Worm (Caenorhabditis elegans): ENCODE data around the gene T25G12.11.
A peak's percentile ranks its signal among the peaks of the same experiment; 100 is the strongest.
"Not testable (repeated sequence)": the region's sequence is repeated elsewhere in the genome, so short reads cannot be mapped to it uniquely, and the experiment has no call there.

Gene T25G12.11

DNA sequence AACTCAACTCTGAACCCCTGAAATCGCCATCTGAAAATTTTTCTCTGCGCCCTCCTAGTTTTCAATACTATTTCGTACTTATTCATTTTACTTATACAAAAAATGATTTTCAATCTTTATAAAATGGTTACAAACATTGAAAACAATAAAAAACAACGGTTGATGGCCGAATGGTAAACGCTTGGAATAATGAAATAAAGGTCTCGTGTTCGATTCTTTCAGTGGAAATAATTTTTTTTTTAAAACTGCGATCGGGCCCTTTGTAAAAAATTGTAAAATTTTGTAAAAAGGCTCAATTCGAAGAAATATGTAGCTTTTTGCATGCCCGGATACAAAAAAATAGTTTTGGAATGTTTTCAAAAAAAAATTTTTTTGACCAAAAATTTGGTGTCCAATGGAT, 4.1 kb downstream of the T25G12.11 start:
- TF ChIP-seq hmg-1.2 (GFP tag; IDR thresholded peaks at IDR 0.05) (peak; percentile 71), tbp1 (GFP tag; optimal IDR thresholded peaks at IDR 0.05) (peak; percentile 29), rpc-1 (tag; optimal IDR thresholded peaks at IDR 0.05) (peak; percentile 53), lin-26 (GFP tag; IDR thresholded peaks at IDR 0.05) (peak; percentile 61; the same call in 1 of the 2 replicates)
- TF ChIP-seq rpc-1 (optimal IDR thresholded peaks at IDR 0.05): not testable (repeated sequence)

DNA sequence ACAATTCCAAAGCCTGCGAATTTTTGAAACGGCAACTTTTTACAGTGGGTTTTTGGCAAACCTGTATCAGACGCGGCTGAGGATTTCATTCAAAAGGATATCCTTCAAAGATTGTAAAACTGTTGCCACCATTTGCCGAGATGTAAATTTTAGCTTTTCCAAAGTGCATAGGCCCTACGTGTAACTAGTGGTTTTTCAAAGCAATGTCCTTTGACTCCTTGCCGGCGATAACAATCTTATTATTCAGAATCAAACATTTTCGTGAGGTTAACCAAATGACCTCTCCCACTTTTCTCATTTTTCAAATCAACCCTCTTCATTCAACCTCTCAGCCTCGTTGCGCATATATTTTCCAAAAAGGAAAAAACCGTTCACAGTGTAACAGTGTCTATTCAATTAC, 6.0 kb downstream of the T25G12.11 start, which contains the start of gene T25G12.3:
Gene T25G12.3, plus strand, starts transcription at position 301 of the 400 bp plus-strand sequence.
- TF ChIP-seq ztf-22 (GFP tag; optimal IDR thresholded peaks at IDR 0.05): no peak
- no peak for TF ChIP-seq dpff-1 (tag; optimal IDR thresholded peaks at IDR 0.05)
- TF ChIP-seq Y53F4B.3 (GFP tag; IDR thresholded peaks at IDR 0.05): no peak
- TF ChIP-seq C17E4.6 (GFP tag; IDR thresholded peaks at IDR 0.05): no peak
- TF ChIP-seq ceh-100 (GFP tag; IDR thresholded peaks at IDR 0.05): no peak
- no peak for TF ChIP-seq snpc-4 (GFP tag; optimal IDR thresholded peaks at IDR 0.05)
- TF ChIP-seq snpc-4 (tag; optimal IDR thresholded peaks at IDR 0.05): no peak
- no peak for TF ChIP-seq F49E8.2 (tag; optimal IDR thresholded peaks at IDR 0.05; ENCODE audit: insufficient read depth)
- TF ChIP-seq hlh-26 (GFP tag; conservative IDR thresholded peaks at IDR 0.05): no peak
- no peak for TF ChIP-seq sea-2 (GFP tag; IDR thresholded peaks at IDR 0.05)
- TF ChIP-seq repo-1 (tag; optimal IDR thresholded peaks at IDR 0.05): no peak
- no peak for TF ChIP-seq sptf-2 (GFP tag; optimal IDR thresholded peaks at IDR 0.05)
- TF ChIP-seq attf-6 (GFP tag; IDR thresholded peaks at IDR 0.05): no peak
- TF ChIP-seq lsl-1 (GFP tag; optimal IDR thresholded peaks at IDR 0.05): no peak
- TF ChIP-seq dpl-1 (GFP tag; optimal IDR thresholded peaks at IDR 0.05): no peak
- TF ChIP-seq bed-1 (GFP tag; IDR thresholded peaks at IDR 0.05): no peak
- TF ChIP-seq snpc-3.4 (tag; optimal IDR thresholded peaks at IDR 0.05): no peak
- TF ChIP-seq madf-6 (GFP tag; IDR thresholded peaks at IDR 0.05): no peak
- TF ChIP-seq egl-44 (GFP tag; IDR thresholded peaks at IDR 0.05): no peak
- TF ChIP-seq tbx-9 (tag; optimal IDR thresholded peaks at IDR 0.05; ENCODE audit: borderline replicate concordance): no peak
- TF ChIP-seq attf-3 (GFP tag; conservative IDR thresholded peaks at IDR 0.05): no peak

DNA sequence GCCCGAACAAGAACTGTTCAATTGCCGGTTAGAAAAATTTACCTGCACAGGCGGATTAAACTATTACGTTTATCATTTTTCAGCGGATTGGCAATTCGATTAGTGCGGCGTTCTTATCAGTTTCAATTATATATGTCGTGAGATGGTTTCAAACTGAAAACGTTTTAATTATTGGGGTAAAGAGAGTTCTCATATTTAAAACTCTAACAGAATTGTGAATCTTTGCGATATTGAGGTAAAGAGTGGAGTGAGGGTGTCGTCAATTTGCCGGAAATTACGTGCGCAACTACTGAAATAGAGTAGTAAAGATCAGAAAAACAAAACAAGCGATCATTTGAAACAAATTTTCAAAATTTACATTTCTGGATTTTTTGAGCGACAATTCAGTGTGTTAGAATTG, 7.2 kb downstream of the T25G12.11 start, which contains the start of gene T25G12.6:
Gene T25G12.6, minus strand, starts transcription at position 101 of the 400 bp plus-strand sequence.
- TF ChIP-seq ztf-22 (GFP tag; optimal IDR thresholded peaks at IDR 0.05): no peak
- TF ChIP-seq lin-35 (GFP tag; optimal IDR thresholded peaks at IDR 0.05): no peak
- TF ChIP-seq ceh-27 (GFP tag; optimal IDR thresholded peaks at IDR 0.05): no peak

DNA sequence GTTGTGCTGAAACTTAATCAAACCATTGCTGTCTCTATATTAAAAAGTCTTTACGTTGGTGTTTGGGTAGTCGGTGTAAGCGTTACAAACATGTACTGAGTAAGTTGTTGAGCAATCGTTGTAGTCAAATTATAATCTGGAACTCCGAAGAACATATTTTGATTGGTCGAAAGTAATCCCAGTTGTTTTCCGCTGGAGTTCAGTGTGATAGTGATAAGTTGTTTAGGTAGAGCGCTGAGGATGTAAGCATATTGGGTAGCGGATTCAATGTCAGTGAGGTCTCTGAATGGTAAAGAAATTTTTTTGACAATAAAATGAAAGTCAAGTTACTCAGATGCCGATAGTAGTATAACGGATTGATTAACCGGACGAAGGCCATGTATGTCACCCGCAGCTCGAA, 10.0 kb downstream of the T25G12.11 start:
- TF ChIP-seq F39B2.1 (GFP tag; IDR thresholded peaks at IDR 0.05) (no peak), madf-10 (tag; optimal IDR thresholded peaks at IDR 0.05) (no peak), ztf-25 (GFP tag; IDR thresholded peaks at IDR 0.05) (no peak), ceh-40 (GFP tag; IDR thresholded peaks at IDR 0.05) (no peak), hsf-1 (GFP tag; IDR thresholded peaks at IDR 0.05) (no peak), repo-1 (tag; optimal IDR thresholded peaks at IDR 0.05) (no peak), gei-17 (GFP tag; optimal IDR thresholded peaks at IDR 0.05) (no peak), bed-2 (GFP tag; IDR thresholded peaks at IDR 0.05) (no peak), unc-62 (GFP tag; optimal IDR thresholded peaks at IDR 0.05) (no peak)
